Fruit fly (Drosophila melanogaster) whole organism, embryonic: ENCODE results near the gene Uro.

Source experiments
- ATbp ChIP-seq: fragments of 200-800 bp; sonication (Bioruptor generic); optimal IDR thresholded peaks from 2 replicates; lab custom pipeline; 2017; ENCODE audit warnings: missing biosample characterization, mild to moderate bottlenecking, missing genetic modification characterization, missing genetic modification reagents
- CG10147 ChIP-seq: fragments of 200-800 bp; sonication (Bioruptor generic); optimal IDR thresholded peaks from 2 replicates; lab custom pipeline; 2019; ENCODE audit warnings: missing biosample characterization, mild to moderate bottlenecking, missing genetic modification characterization, moderate library complexity
- CG11247 ChIP-seq: fragments of 200-800 bp; sonication (Bioruptor generic); IDR thresholded peaks from 2 replicates; pipeline ENCODE4 v1.3.6; 2022; ENCODE audit warnings: missing biosample characterization, missing genetic modification characterization
- CG11456 ChIP-seq: fragments of 200-800 bp; sonication (Bioruptor generic); IDR thresholded peaks from 3 replicates; pipeline ENCODE4 v1.3.6; 2022; ENCODE audit warnings: missing biosample characterization, missing genetic modification characterization
- CG12391 ChIP-seq: fragments of 200-800 bp; sonication (Bioruptor generic); optimal IDR thresholded peaks from 3 replicates; lab custom pipeline; 2018; ENCODE audit warnings: missing biosample characterization, mild to moderate bottlenecking, missing genetic modification characterization, moderate library complexity
- CG12659 ChIP-seq: fragments of 200-800 bp; sonication (Bioruptor generic); optimal IDR thresholded peaks from 3 replicates; lab custom pipeline; 2017; ENCODE audit warnings: mild to moderate bottlenecking, missing biosample characterization, missing genetic modification reagents, missing genetic modification characterization
- CG12744 ChIP-seq: fragments of 200-800 bp; sonication (Bioruptor generic); optimal IDR thresholded peaks from 2 replicates; lab custom pipeline; 2016; ENCODE audit warnings: missing biosample characterization, missing genetic modification characterization
- CG12769 ChIP-seq: fragments of 200-800 bp; sonication (Bioruptor generic); optimal IDR thresholded peaks from 2 replicates; lab custom pipeline; 2019; ENCODE audit warnings: missing biosample characterization, mild to moderate bottlenecking, missing genetic modification characterization, moderate library complexity
- CG14860 ChIP-seq: fragments of 200-800 bp; sonication (Bioruptor generic); IDR thresholded peaks from 3 replicates; pipeline ENCODE4 v1.3.6; 2022; ENCODE audit warnings: missing biosample characterization, missing genetic modification characterization; ENCODE audit not compliant: partially characterized antibody
- CG15269 ChIP-seq: fragments of 200-800 bp; sonication (Bioruptor generic); optimal IDR thresholded peaks from 2 replicates; lab custom pipeline; 2018; ENCODE audit warnings: missing biosample characterization, mild to moderate bottlenecking, missing genetic modification characterization, moderate library complexity
- CG17361 ChIP-seq: fragments of 200-800 bp; sonication (Bioruptor generic); IDR thresholded peaks from 3 replicates; pipeline ENCODE4 v1.3.6; 2022; ENCODE audit warnings: missing biosample characterization, missing genetic modification characterization
- CG17568 ChIP-seq: fragments of 200-800 bp; sonication (Bioruptor generic); optimal IDR thresholded peaks from 2 replicates; lab custom pipeline; 2018; ENCODE audit warnings: missing biosample characterization, mild to moderate bottlenecking, missing genetic modification characterization, moderate library complexity
- CG17612 ChIP-seq: fragments of 200-800 bp; sonication (Bioruptor generic); IDR thresholded peaks from 2 replicates; pipeline ENCODE4 v1.3.6; 2022; ENCODE audit warnings: missing biosample characterization, missing genetic modification characterization
- CG18476 ChIP-seq: fragments of 200-800 bp; sonication (Bioruptor generic); optimal IDR thresholded peaks from 2 replicates; lab custom pipeline; 2016; ENCODE audit warnings: missing biosample characterization, mild to moderate bottlenecking, missing genetic modification characterization
- CG18599 ChIP-seq: fragments of 200-800 bp; sonication (Bioruptor generic); optimal IDR thresholded peaks from 3 replicates; lab custom pipeline; 2017; ENCODE audit warnings: missing biosample characterization, missing genetic modification characterization, mild to moderate bottlenecking, moderate library complexity, missing genetic modification reagents
- CG2712 ChIP-seq: fragments of 200-800 bp; optimal IDR thresholded peaks from 3 replicates; lab custom pipeline; 2019; ENCODE audit warnings: missing biosample characterization, mild to moderate bottlenecking, missing genetic modification characterization, moderate library complexity
- CG31441 ChIP-seq: fragments of 200-800 bp; sonication (Bioruptor generic); IDR thresholded peaks from 2 replicates; pipeline ENCODE4 v1.3.6; 2022; ENCODE audit warnings: missing biosample characterization, missing genetic modification characterization
- CG3726 ChIP-seq: fragments of 200-800 bp; sonication (Bioruptor generic); IDR thresholded peaks from 3 replicates; pipeline ENCODE4, ENCODE4 v1.3.6; 2022; ENCODE audit warnings: missing biosample characterization, missing genetic modification characterization
- CG3995 ChIP-seq: fragments of 200-800 bp; sonication (Bioruptor generic); optimal IDR thresholded peaks from 3 replicates; lab custom pipeline; 2016; ENCODE audit warnings: missing biosample characterization, missing genetic modification characterization
- CG6813 ChIP-seq: fragments of 200-800 bp; sonication (Bioruptor generic); optimal IDR thresholded peaks from 2 replicates; lab custom pipeline; 2017; ENCODE audit warnings: missing biosample characterization, missing genetic modification characterization, mild to moderate bottlenecking, moderate library complexity, missing genetic modification reagents
- CG7786 ChIP-seq: fragments of 200-800 bp; sonication (Bioruptor generic); optimal IDR thresholded peaks from 2 replicates; lab custom pipeline; 2016; ENCODE audit warnings: missing biosample characterization, missing genetic modification characterization
- CG9817 ChIP-seq: fragments of 200-800 bp; sonication (Bioruptor generic); optimal IDR thresholded peaks from 2 replicates; lab custom pipeline; 2018; ENCODE audit warnings: missing biosample characterization, mild to moderate bottlenecking, missing genetic modification characterization, moderate library complexity
- Dll ChIP-seq: fragments of 200-800 bp; sonication (Bioruptor generic); IDR thresholded peaks from 4 replicates; pipeline ENCODE4 v1.3.6; 2022; ENCODE audit warnings: missing biosample characterization, missing genetic modification characterization; ENCODE audit not compliant: partially characterized antibody
- Dref ChIP-seq: fragments of 200-800 bp; sonication (Bioruptor generic); IDR thresholded peaks from 2 replicates; pipeline ENCODE4 v1.3.6; 2022; ENCODE audit warnings: missing biosample characterization, missing genetic modification characterization
- Fer1 ChIP-seq: fragments of 200-800 bp; sonication (Bioruptor generic); optimal IDR thresholded peaks from 2 replicates; lab custom pipeline; 2017; ENCODE audit warnings: missing biosample characterization, mild to moderate bottlenecking, missing genetic modification characterization
- Hand ChIP-seq: fragments of 200-800 bp; sonication (Bioruptor generic); optimal IDR thresholded peaks from 2 replicates; lab custom pipeline; 2017; ENCODE audit warnings: mild to moderate bottlenecking, missing biosample characterization, missing genetic modification reagents, missing genetic modification characterization
- Hr51 ChIP-seq, 2 experiments: fragments of 200-800 bp; sonication (Bioruptor generic); optimal IDR thresholded peaks; 2 replicates in 1 of 2; 3 replicates in 1 of 2; lab custom pipeline; 2016 to 2018; ENCODE audit warnings: missing biosample characterization in 2 of 2, missing genetic modification characterization in 2 of 2, mild to moderate bottlenecking in 1 of 2, moderate library complexity in 1 of 2
- NK7.1 ChIP-seq: fragments of 200-800 bp; sonication (Bioruptor generic); optimal IDR thresholded peaks from 3 replicates; lab custom pipeline; 2016; ENCODE audit warnings: missing biosample characterization, missing genetic modification characterization
- Oli ChIP-seq: fragments of 200-800 bp; sonication (Bioruptor generic); optimal IDR thresholded peaks from 2 replicates; lab custom pipeline; 2018; ENCODE audit warnings: missing biosample characterization, mild to moderate bottlenecking, missing genetic modification characterization, moderate library complexity
- Ravus ChIP-seq: fragments of 200-800 bp; sonication (Bioruptor generic); IDR thresholded peaks from 2 replicates; pipeline ENCODE4 v1.3.6; 2022; ENCODE audit warnings: missing biosample characterization, missing genetic modification characterization
- Trl ChIP-seq, 3 experiments: fragments of >200 bp in 2 of 3; fragments of 200-800 bp in 1 of 3; sonication (Bioruptor generic) in 1 of 3; optimal IDR thresholded peaks; 2 replicates in 1 of 3; 3 replicates in 2 of 3; lab custom pipeline; 2016 to 2017; ENCODE audit warnings: missing biosample characterization in 1 of 3, missing genetic modification characterization in 1 of 3
- bsh ChIP-seq, 2 experiments: fragments of 200-800 bp; sonication (Bioruptor generic); optimal IDR thresholded peaks; 2 replicates each; lab custom pipeline; 2017 to 2018; ENCODE audit warnings: mild to moderate bottlenecking in 2 of 2, missing biosample characterization in 2 of 2, missing genetic modification characterization in 2 of 2, moderate library complexity in 1 of 2
- croc ChIP-seq: fragments of 200-800 bp; sonication (Bioruptor generic); conservative IDR thresholded peaks from 3 replicates; pipeline ENCODE4 v1.3.6; 2022; ENCODE audit warnings: missing biosample characterization, missing genetic modification characterization
- crol ChIP-seq: fragments of 200-800 bp; sonication (Bioruptor generic); IDR thresholded peaks from 2 replicates; pipeline ENCODE4 v1.3.6; 2022; ENCODE audit warnings: missing biosample characterization, missing genetic modification characterization
- ems ChIP-seq: fragments of 200-800 bp; sonication (Bioruptor generic); optimal IDR thresholded peaks from 3 replicates; lab custom pipeline; 2016; ENCODE audit warnings: missing biosample characterization, missing genetic modification characterization
- gem ChIP-seq: fragments of 200-800 bp; sonication (Bioruptor generic); optimal IDR thresholded peaks from 2 replicates; lab custom pipeline; 2019; ENCODE audit warnings: missing biosample characterization, mild to moderate bottlenecking, missing genetic modification characterization, moderate library complexity
- grau ChIP-seq: fragments of 200-800 bp; optimal IDR thresholded peaks from 3 replicates; lab custom pipeline; 2019; ENCODE audit warnings: missing biosample characterization, mild to moderate bottlenecking, missing genetic modification characterization, moderate library complexity
- grn ChIP-seq: fragments of 200-800 bp; sonication (Bioruptor generic); optimal IDR thresholded peaks from 3 replicates; lab custom pipeline; 2017; ENCODE audit warnings: missing biosample characterization, missing genetic modification characterization
- lola ChIP-seq, 3 experiments: fragments of >200 bp in 2 of 3; fragments of 200-800 bp in 1 of 3; sonication (Bioruptor generic) in 1 of 3; optimal IDR thresholded peaks; 2 replicates each; lab custom pipeline; 2017 to 2019; ENCODE audit warnings: missing biosample characterization in 3 of 3, missing genetic modification characterization in 3 of 3, mild to moderate bottlenecking in 1 of 3, moderate library complexity in 1 of 3
- pfk ChIP-seq: fragments of 200-800 bp; sonication (Bioruptor generic); optimal IDR thresholded peaks from 2 replicates; lab custom pipeline; 2018; ENCODE audit warnings: missing biosample characterization, mild to moderate bottlenecking, missing genetic modification characterization, moderate library complexity
- phol ChIP-seq: fragments of 200-800 bp; sonication (Bioruptor generic); optimal IDR thresholded peaks from 3 replicates; lab custom pipeline; 2018; ENCODE audit warnings: missing biosample characterization, mild to moderate bottlenecking, missing genetic modification characterization, moderate library complexity
- pzg ChIP-seq: fragments of 200-800 bp; sonication (Bioruptor generic); optimal IDR thresholded peaks from 3 replicates; lab custom pipeline; 2018; ENCODE audit warnings: missing biosample characterization, mild to moderate bottlenecking, missing genetic modification characterization, moderate library complexity
- ranshi ChIP-seq: fragments of 200-800 bp; sonication (Bioruptor generic); IDR thresholded peaks from 2 replicates; pipeline ENCODE4 v1.3.6; 2022; ENCODE audit warnings: missing biosample characterization, missing genetic modification characterization
- sc ChIP-seq, 3 experiments: fragments of >200 bp in 2 of 3; fragments of 200-800 bp in 1 of 3; sonication (Bioruptor generic) in 1 of 3; optimal IDR thresholded peaks; 2 replicates in 2 of 3; 3 replicates in 1 of 3; lab custom pipeline; 2017; ENCODE audit warnings: mild to moderate bottlenecking in 1 of 3, missing biosample characterization in 1 of 3, missing genetic modification characterization in 1 of 3, missing genetic modification reagents in 1 of 3
- sna ChIP-seq: fragments of 200-800 bp; sonication (Bioruptor generic); IDR thresholded peaks from 2 replicates; pipeline ENCODE4 v1.3.6; 2022; ENCODE audit warnings: missing biosample characterization, missing genetic modification characterization; ENCODE audit not compliant: partially characterized antibody
- stc ChIP-seq: fragments of 200-800 bp; sonication (Bioruptor generic); IDR thresholded peaks from 2 replicates; pipeline ENCODE4 v1.3.6; 2022; ENCODE audit warnings: missing biosample characterization, missing genetic modification characterization
- twi ChIP-seq: fragments of 200-800 bp; optimal IDR thresholded peaks from 2 replicates; lab custom pipeline; 2019; ENCODE audit warnings: missing biosample characterization, mild to moderate bottlenecking, missing genetic modification characterization, moderate library complexity

Uro gene

DNA sequence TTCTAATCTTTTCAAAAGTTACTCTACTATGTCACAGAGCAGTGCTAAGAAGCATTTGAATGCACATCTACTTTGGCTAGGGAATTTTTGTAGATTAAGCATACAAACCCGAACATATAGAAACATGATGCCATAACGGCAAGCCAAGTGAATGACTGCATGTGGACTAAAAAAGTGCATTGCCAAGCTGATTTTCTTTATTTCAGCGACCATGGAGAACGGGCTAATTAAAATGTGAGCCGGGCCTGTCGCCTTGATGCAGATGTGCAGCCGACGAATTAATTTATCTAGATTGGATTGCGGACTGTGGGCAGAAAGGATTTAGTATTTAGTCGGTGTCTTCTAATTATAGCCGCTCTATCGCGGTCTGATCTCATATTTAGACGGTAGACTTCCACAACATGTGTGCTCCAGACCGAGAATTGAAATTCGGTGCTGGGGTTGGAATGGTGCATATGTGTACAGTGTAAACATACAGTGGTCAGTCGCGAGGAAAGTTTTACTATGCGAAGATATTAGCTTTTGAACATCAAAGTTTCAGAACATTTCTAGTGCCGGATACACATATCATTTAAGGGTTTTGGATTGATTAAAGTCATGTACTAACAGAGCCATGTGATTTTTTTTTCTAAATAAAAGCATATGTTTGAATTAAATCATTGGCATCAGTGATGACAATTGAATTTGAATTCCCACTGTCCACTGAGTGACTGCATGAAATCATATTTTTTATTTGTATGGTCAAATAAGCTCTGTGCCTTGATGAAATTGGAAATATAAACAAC lies 32.9 kb downstream of the Uro start (continued):
- TF ChIP-seq twi (tag; lab: Kevin White, UChicago): peak; percentile 99
- peak; percentile 42 for TF ChIP-seq phol (tag; lab: Kevin White, UChicago)
- TF ChIP-seq CG3726 (GFP tag; lab: Robert Waterston, UW): no peak
- TF ChIP-seq CG14860 (GFP tag; lab: Robert Waterston, UW): no peak
- TF ChIP-seq stc: no peak
- TF ChIP-seq croc: no peak
- no peak for TF ChIP-seq crol (GFP tag; lab: Robert Waterston, UW)
- no peak for TF ChIP-seq sc (optimal IDR thresholded peaks at IDR 0.05; lab: Kevin White, UChicago)
- peak; percentile 11 for TF ChIP-seq sc (GFP tag; optimal IDR thresholded peaks at IDR 0.05; lab: Kevin White, UChicago)
- peak; percentile 29 for TF ChIP-seq ATbp (GFP tag; lab: Kevin White, UChicago)
- TF ChIP-seq NK7.1 (GFP tag; lab: Kevin White, UChicago): no peak
- peak; percentile 39; the same call in 1 of the 3 replicates for TF ChIP-seq CG17361 (GFP tag; lab: Robert Waterston, UW)
- TF ChIP-seq CG12391 (tag; lab: Kevin White, UChicago): peak; percentile 32
- TF ChIP-seq CG31441 (GFP tag; lab: Robert Waterston, UW): 0 out of 2 replicates have a peak, but pooled peaks have one; percentile 10
- peak in 1 of 2 experiments; percentile 36 for TF ChIP-seq bsh (GFP tag; optimal IDR thresholded peaks at IDR 0.05; lab: Kevin White, UChicago)
- TF ChIP-seq CG12659 (GFP tag; lab: Kevin White, UChicago): no peak
- no peak for TF ChIP-seq CG12769 (tag; lab: Kevin White, UChicago)
- TF ChIP-seq CG2712 (tag; lab: Kevin White, UChicago): no peak
- TF ChIP-seq grau (tag; lab: Kevin White, UChicago): peak; percentile 56
- peak in 1 of 3 experiments; percentile 9 for TF ChIP-seq lola (GFP tag; optimal IDR thresholded peaks at IDR 0.05; lab: Kevin White, UChicago)
- TF ChIP-seq CG9817: peak; percentile 2
- TF ChIP-seq Trl (optimal IDR thresholded peaks at IDR 0.05; lab: Kevin White, UChicago): no peak
- TF ChIP-seq Trl (GFP tag; optimal IDR thresholded peaks at IDR 0.05; lab: Kevin White, UChicago): no peak
- TF ChIP-seq ranshi: no peak
- no peak for TF ChIP-seq sna (GFP tag; lab: Robert Waterston, UW)
- TF ChIP-seq CG3995 (GFP tag; lab: Kevin White, UChicago): no peak
- TF ChIP-seq Hand (GFP tag; lab: Kevin White, UChicago): no peak
- TF ChIP-seq Dll: no peak
- peak; percentile 36 for TF ChIP-seq CG15269 (tag; lab: Kevin White, UChicago)
- TF ChIP-seq ems: no peak
- peak; percentile 49 for TF ChIP-seq gem (tag; lab: Kevin White, UChicago)
- no peak for TF ChIP-seq Fer1 (GFP tag; lab: Kevin White, UChicago)
- peak; percentile 17 for TF ChIP-seq Oli (tag; lab: Kevin White, UChicago)

dm6 chr2L:7813357-7813756 lies 33.5 kb downstream of the Uro start:
- TF ChIP-seq grn (GFP tag; lab: Kevin White, UChicago) (peak; percentile 51), CG7786 (GFP tag; lab: Kevin White, UChicago) (no peak), Hr51 (GFP tag; optimal IDR thresholded peaks at IDR 0.05; lab: Kevin White, UChicago) (no peak), CG17361 (GFP tag; lab: Robert Waterston, UW) (peak; percentile 34; the same call in 2 of the 3 replicates), Dref (GFP tag; lab: Robert Waterston, UW) (no peak), CG18599 (GFP tag; lab: Kevin White, UChicago) (peak; percentile 85), CG6813 (peak; percentile 83), CG18476 (GFP tag; lab: Kevin White, UChicago) (no peak), Ravus (GFP tag; lab: Robert Waterston, UW) (no peak), CG10147 (GFP tag; lab: Kevin White, UChicago) (peak; percentile 64), pzg (GFP tag; lab: Kevin White, UChicago) (no peak), pfk (GFP tag; lab: Kevin White, UChicago) (peak; percentile 70), CG17612 (GFP tag; lab: Robert Waterston, UW) (no peak), CG12744 (GFP tag; lab: Kevin White, UChicago) (no peak), CG11456 (GFP tag; lab: Robert Waterston, UW) (peak; percentile 56; the same call in 1 of the 3 replicates), ATbp (GFP tag; lab: Kevin White, UChicago) (peak; percentile 34), CG11247 (peak; percentile 70), CG17568 (peak; percentile 43)
